Fruit fly (Drosophila melanogaster) whole organism, embryonic: ENCODE results near the gene vih.

ENCODE experiments used
- CG11085 ChIP-seq: fragments of 200-800 bp; sonication (Bioruptor generic); IDR thresholded peaks from 2 replicates; pipeline ENCODE4 v1.3.6; 2022; ENCODE audit warnings: missing biosample characterization, missing genetic modification characterization
- CG11093 ChIP-seq: fragments of 200-800 bp; sonication (Bioruptor generic); IDR thresholded peaks from 3 replicates; pipeline ENCODE4 v1.3.6; 2022; ENCODE audit warnings: missing biosample characterization, missing genetic modification characterization
- CG11504 ChIP-seq: fragments of 200-800 bp; sonication (Bioruptor generic); optimal IDR thresholded peaks from 3 replicates; lab custom pipeline; 2019; ENCODE audit warnings: missing biosample characterization, mild to moderate bottlenecking, missing genetic modification characterization, moderate library complexity
- CG11560 ChIP-seq: fragments of 200-800 bp; sonication (Bioruptor generic); IDR thresholded peaks from 3 replicates; pipeline ENCODE4 v1.3.6; 2022; ENCODE audit warnings: missing biosample characterization, missing genetic modification characterization
- CG12155 ChIP-seq: fragments of 200-800 bp; sonication (Bioruptor generic); optimal IDR thresholded peaks from 3 replicates; lab custom pipeline; 2016; ENCODE audit warnings: missing biosample characterization, missing genetic modification characterization
- CG12299 ChIP-seq: fragments of 200-800 bp; sonication (Bioruptor generic); optimal IDR thresholded peaks from 2 replicates; lab custom pipeline; 2018; ENCODE audit warnings: missing biosample characterization, mild to moderate bottlenecking, missing genetic modification characterization
- CG15073 ChIP-seq: fragments of 200-800 bp; sonication (Bioruptor generic); optimal IDR thresholded peaks from 2 replicates; lab custom pipeline; 2016; ENCODE audit warnings: missing biosample characterization, missing genetic modification characterization
- CG1529 ChIP-seq: fragments of 200-800 bp; sonication (Bioruptor generic); optimal IDR thresholded peaks from 3 replicates; lab custom pipeline; 2018; ENCODE audit warnings: missing biosample characterization, missing genetic modification characterization
- CG1602 ChIP-seq: fragments of 200-800 bp; sonication (Bioruptor generic); optimal IDR thresholded peaks from 3 replicates; lab custom pipeline; 2016; ENCODE audit warnings: missing biosample characterization, missing genetic modification characterization
- CG17612 ChIP-seq: fragments of 200-800 bp; sonication (Bioruptor generic); IDR thresholded peaks from 2 replicates; pipeline ENCODE4 v1.3.6; 2022; ENCODE audit warnings: missing biosample characterization, missing genetic modification characterization
- CG17802 ChIP-seq: fragments of 200-800 bp; sonication (Bioruptor generic); optimal IDR thresholded peaks from 2 replicates; lab custom pipeline; 2018; ENCODE audit warnings: missing biosample characterization, mild to moderate bottlenecking, missing genetic modification characterization, moderate library complexity
- CG18262 ChIP-seq: fragments of 200-800 bp; optimal IDR thresholded peaks from 3 replicates; lab custom pipeline; 2019; ENCODE audit warnings: missing biosample characterization, mild to moderate bottlenecking, missing genetic modification characterization, moderate library complexity
- CG2202 ChIP-seq: fragments of 200-800 bp; sonication (Bioruptor generic); optimal IDR thresholded peaks from 2 replicates; lab custom pipeline; 2018; ENCODE audit warnings: missing biosample characterization, mild to moderate bottlenecking, missing genetic modification characterization
- CG2875 ChIP-seq: fragments of 200-800 bp; sonication (Bioruptor generic); optimal IDR thresholded peaks from 2 replicates; lab custom pipeline; 2017; ENCODE audit warnings: missing biosample characterization, mild to moderate bottlenecking, missing genetic modification characterization, missing genetic modification reagents
- CG30020 ChIP-seq: fragments of 200-800 bp; optimal IDR thresholded peaks from 2 replicates; lab custom pipeline; 2019; ENCODE audit warnings: missing biosample characterization, mild to moderate bottlenecking, missing genetic modification characterization, moderate library complexity
- CG31365 ChIP-seq: fragments of 200-800 bp; sonication (Bioruptor generic); optimal IDR thresholded peaks from 2 replicates; lab custom pipeline; 2018; ENCODE audit warnings: missing biosample characterization, mild to moderate bottlenecking, missing genetic modification characterization
- CG34376 ChIP-seq: fragments of 200-800 bp; sonication (Bioruptor generic); optimal IDR thresholded peaks from 2 replicates; lab custom pipeline; 2018; ENCODE audit warnings: missing biosample characterization, mild to moderate bottlenecking, missing genetic modification characterization
- CG3847 ChIP-seq: fragments of 200-800 bp; sonication (Bioruptor generic); IDR thresholded peaks from 2 replicates; pipeline ENCODE4 v1.3.6; 2022; ENCODE audit warnings: missing biosample characterization, missing genetic modification characterization
- CG4282 ChIP-seq: fragments of 200-800 bp; sonication (Bioruptor generic); optimal IDR thresholded peaks from 2 replicates; lab custom pipeline; 2016; ENCODE audit warnings: missing biosample characterization, missing genetic modification characterization
- CG4820 ChIP-seq: fragments of 200-800 bp; sonication (Bioruptor generic); optimal IDR thresholded peaks from 3 replicates; lab custom pipeline; 2016; ENCODE audit warnings: missing biosample characterization, missing genetic modification characterization
- CG6254 ChIP-seq: fragments of 200-800 bp; sonication (Bioruptor generic); optimal IDR thresholded peaks from 3 replicates; lab custom pipeline; 2017; ENCODE audit warnings: mild to moderate bottlenecking, missing biosample characterization, missing genetic modification reagents, missing genetic modification characterization
- CG7372 ChIP-seq: fragments of 200-800 bp; sonication (Bioruptor generic); IDR thresholded peaks from 2 replicates; pipeline ENCODE4 v1.3.6; 2022; ENCODE audit warnings: missing biosample characterization, missing genetic modification characterization
- CG7556 ChIP-seq: fragments of 200-800 bp; sonication (Bioruptor generic); optimal IDR thresholded peaks from 2 replicates; lab custom pipeline; 2017; ENCODE audit warnings: missing biosample characterization, mild to moderate bottlenecking, missing genetic modification characterization
- CG7839 ChIP-seq: fragments of 200-800 bp; sonication (Bioruptor generic); optimal IDR thresholded peaks from 3 replicates; lab custom pipeline; 2018; ENCODE audit warnings: missing biosample characterization, mild to moderate bottlenecking, missing genetic modification characterization, moderate library complexity
- CG8765 ChIP-seq: fragments of 200-800 bp; sonication (Bioruptor generic); IDR thresholded peaks from 2 replicates; pipeline ENCODE4 v1.3.6; 2022; ENCODE audit warnings: missing biosample characterization, missing genetic modification characterization
- CG9215 ChIP-seq: fragments of 200-800 bp; sonication (Bioruptor generic); IDR thresholded peaks from 2 replicates; pipeline ENCODE4 v1.3.6; 2022; ENCODE audit warnings: missing biosample characterization, missing genetic modification characterization
- Chrac-16 ChIP-seq: fragments of 200-800 bp; sonication (Bioruptor generic); optimal IDR thresholded peaks from 3 replicates; lab custom pipeline; 2016; ENCODE audit warnings: missing biosample characterization, missing genetic modification characterization
- D ChIP-seq, 2 experiments: fragments of 200-800 bp in 1 of 2; fragments of >200 bp in 1 of 2; sonication (Bioruptor generic) in 1 of 2; optimal IDR thresholded peaks; 2 replicates in 1 of 2; 3 replicates in 1 of 2; lab custom pipeline; 2017; ENCODE audit warnings: mild to moderate bottlenecking in 1 of 2, missing biosample characterization in 1 of 2, missing genetic modification characterization in 1 of 2, missing genetic modification reagents in 1 of 2
- Dfd ChIP-seq, 2 experiments: fragments of >200 bp; optimal IDR thresholded peaks; 2 replicates each; lab custom pipeline; 2017; ENCODE audit warnings: missing biosample characterization in 2 of 2, missing genetic modification characterization in 2 of 2
- Dip3 ChIP-seq: fragments of 200-800 bp; sonication (Bioruptor generic); optimal IDR thresholded peaks from 3 replicates; lab custom pipeline; 2016; ENCODE audit warnings: missing biosample characterization, missing genetic modification characterization
- Dll ChIP-seq: fragments of 200-800 bp; sonication (Bioruptor generic); IDR thresholded peaks from 4 replicates; pipeline ENCODE4 v1.3.6; 2022; ENCODE audit warnings: missing biosample characterization, missing genetic modification characterization; ENCODE audit not compliant: partially characterized antibody
- Dp ChIP-seq: fragments of 200-800 bp; sonication (Bioruptor generic); optimal IDR thresholded peaks from 2 replicates; lab custom pipeline; 2018; ENCODE audit warnings: missing biosample characterization, mild to moderate bottlenecking, missing genetic modification characterization, moderate library complexity
- E2f1 ChIP-seq: fragments of 200-800 bp; sonication (Bioruptor generic); IDR thresholded peaks from 2 replicates; pipeline ENCODE4 v1.3.6; 2022; ENCODE audit warnings: missing biosample characterization, missing genetic modification characterization
- ERR ChIP-seq: fragments of 200-800 bp; sonication (Bioruptor generic); optimal IDR thresholded peaks from 2 replicates; lab custom pipeline; 2016; ENCODE audit warnings: missing biosample characterization, missing genetic modification characterization
- MTF-1 ChIP-seq: fragments of 200-800 bp; sonication (Bioruptor generic); optimal IDR thresholded peaks from 2 replicates; lab custom pipeline; 2018; ENCODE audit warnings: missing biosample characterization, mild to moderate bottlenecking, missing genetic modification characterization, borderline replicate concordance
- Poxn ChIP-seq: fragments of 200-800 bp; sonication (Bioruptor generic); IDR thresholded peaks from 2 replicates; pipeline ENCODE4 v1.3.6; 2022; ENCODE audit warnings: missing biosample characterization, missing genetic modification characterization
- Sry-δ ChIP-seq: fragments of 200-800 bp; sonication (Bioruptor generic); optimal IDR thresholded peaks from 2 replicates; lab custom pipeline; 2016; ENCODE audit warnings: missing biosample characterization, missing genetic modification characterization
- bab2 ChIP-seq: fragments of 200-800 bp; sonication (Bioruptor generic); optimal IDR thresholded peaks from 2 replicates; lab custom pipeline; 2016; ENCODE audit warnings: missing biosample characterization, missing genetic modification characterization
- ci ChIP-seq: fragments of 200-800 bp; sonication (Bioruptor generic); IDR thresholded peaks from 3 replicates; pipeline ENCODE4 v1.3.6; 2022; ENCODE audit warnings: missing biosample characterization, missing genetic modification characterization
- ewg ChIP-seq: fragments of 200-800 bp; sonication (Bioruptor generic); optimal IDR thresholded peaks from 3 replicates; lab custom pipeline; 2017; ENCODE audit warnings: mild to moderate bottlenecking, missing biosample characterization, missing genetic modification reagents, missing genetic modification characterization
- fu2 ChIP-seq: fragments of 200-800 bp; sonication (Bioruptor generic); optimal IDR thresholded peaks from 2 replicates; lab custom pipeline; 2016; ENCODE audit warnings: missing biosample characterization, missing genetic modification characterization
- hkb ChIP-seq, 2 experiments: fragments of 200-800 bp in 1 of 2; fragments of >200 bp in 1 of 2; sonication (Bioruptor generic) in 1 of 2; IDR thresholded peaks in 1 of 2; optimal IDR thresholded peaks in 1 of 2; 2 replicates each; pipeline versions ENCODE4 v1.3.6 to Lab custom; 2017 to 2022; ENCODE audit warnings: missing biosample characterization in 1 of 2, missing genetic modification characterization in 1 of 2
- schlank ChIP-seq: fragments of 200-800 bp; sonication (Bioruptor generic); optimal IDR thresholded peaks from 2 replicates; lab custom pipeline; 2018; ENCODE audit warnings: missing biosample characterization, mild to moderate bottlenecking, missing genetic modification characterization
- sd ChIP-seq: fragments of 200-800 bp; sonication (Bioruptor generic); optimal IDR thresholded peaks from 3 replicates; lab custom pipeline; 2018; ENCODE audit warnings: missing biosample characterization, mild to moderate bottlenecking, missing genetic modification characterization, moderate library complexity
- sim ChIP-seq: fragments of 200-800 bp; sonication (Bioruptor generic); IDR thresholded peaks from 2 replicates; pipeline ENCODE4 v1.3.6; 2022; ENCODE audit warnings: missing biosample characterization, missing genetic modification characterization
- sna ChIP-seq: fragments of 200-800 bp; sonication (Bioruptor generic); IDR thresholded peaks from 2 replicates; pipeline ENCODE4 v1.3.6; 2022; ENCODE audit warnings: missing biosample characterization, missing genetic modification characterization; ENCODE audit not compliant: partially characterized antibody
- unpg ChIP-seq: fragments of 200-800 bp; sonication (Bioruptor generic); optimal IDR thresholded peaks from 3 replicates; lab custom pipeline; 2018; ENCODE audit warnings: missing biosample characterization, mild to moderate bottlenecking, missing genetic modification characterization, moderate library complexity
- usp ChIP-seq: fragments of >200 bp; optimal IDR thresholded peaks from 2 replicates; lab custom pipeline; 2017; ENCODE audit warnings: missing biosample characterization, missing genetic modification characterization
- vvl ChIP-seq: fragments of 200-800 bp; sonication (Bioruptor generic); IDR thresholded peaks from 2 replicates; pipeline ENCODE4 v1.3.6; 2022; ENCODE audit warnings: missing biosample characterization, missing genetic modification characterization

Gene vih

dm6 chr3L:12533392-12534070 lies 29.4 kb downstream of the vih start, which contains the start of the genes Tsf2 and CG34242 (continued):
- peak; percentile 86 for TF ChIP-seq CG9215 (GFP tag; lab: Robert Waterston, UW)
- TF ChIP-seq CG7839 (tag; lab: Kevin White, UChicago), result peak; percentile 52
- TF ChIP-seq CG7556 (GFP tag; lab: Kevin White, UChicago), result peak; percentile 49
- no peak for TF ChIP-seq Chrac-16
- no peak for TF ChIP-seq D (optimal IDR thresholded peaks at IDR 0.05; lab: Kevin White, UChicago)
- peak; percentile 66 for TF ChIP-seq D (GFP tag; optimal IDR thresholded peaks at IDR 0.05; lab: Kevin White, UChicago)
- TF ChIP-seq CG6254 (GFP tag; lab: Kevin White, UChicago), result peak; percentile 56
- peak; percentile 55 for TF ChIP-seq CG17612 (GFP tag; lab: Robert Waterston, UW)
- peak; percentile 39 for TF ChIP-seq MTF-1 (GFP tag; lab: Kevin White, UChicago)
- no peak for TF ChIP-seq ci (GFP tag; lab: Robert Waterston, UW)
- TF ChIP-seq vvl (GFP tag; lab: Robert Waterston, UW), result peak; percentile 96
- TF ChIP-seq usp, result no peak
- peak; percentile 91 for TF ChIP-seq CG11504
- peak; percentile 61; the same call in 1 of the 2 replicates for TF ChIP-seq CG7372 (GFP tag; lab: Robert Waterston, UW)
- TF ChIP-seq bab2 (GFP tag; lab: Kevin White, UChicago), result no peak
- no peak for TF ChIP-seq CG2202 (tag; lab: Kevin White, UChicago)
- peak; percentile 16 for TF ChIP-seq CG31365 (tag; lab: Kevin White, UChicago)
- TF ChIP-seq CG15073 (GFP tag; lab: Kevin White, UChicago), result no peak
- TF ChIP-seq CG8765 (GFP tag; lab: Robert Waterston, UW), result peak; percentile 87
- TF ChIP-seq Dfd (GFP tag; optimal IDR thresholded peaks at IDR 0.05; lab: Kevin White, UChicago), result no peak
- TF ChIP-seq CG30020, result peak; percentile 69
- TF ChIP-seq CG11085, result peak; percentile 89
- peak; percentile 87 for TF ChIP-seq CG11560 (tag; lab: Robert Waterston, UW)
- peak; percentile 1 for TF ChIP-seq CG12155 (GFP tag; lab: Kevin White, UChicago)
- TF ChIP-seq CG1529 (GFP tag; lab: Kevin White, UChicago), result no peak
- peak; percentile 75; the same call in 2 of the 3 replicates for TF ChIP-seq CG11093 (GFP tag; lab: Robert Waterston, UW)
- no peak for TF ChIP-seq Dll (GFP tag; lab: Robert Waterston, UW)
- TF ChIP-seq Dp (GFP tag; lab: Kevin White, UChicago), result peak; percentile 25
- TF ChIP-seq schlank, result no peak
- TF ChIP-seq Poxn (GFP tag; lab: Robert Waterston, UW), result peak; percentile 31; the same call in 1 of the 2 replicates
- peak; percentile 42 for TF ChIP-seq CG17802 (tag; lab: Kevin White, UChicago)
- no peak for TF ChIP-seq sna
- peak; percentile 58; the same call in 1 of the 2 replicates for TF ChIP-seq sim (GFP tag; lab: Robert Waterston, UW)
- peak; percentile 86 for TF ChIP-seq CG4820 (GFP tag; lab: Kevin White, UChicago)
- TF ChIP-seq unpg (GFP tag; lab: Kevin White, UChicago), result peak; percentile 64
- TF ChIP-seq sd, result no peak
- no peak for TF ChIP-seq CG2875 (GFP tag; lab: Kevin White, UChicago)
- no peak for TF ChIP-seq CG34376
- TF ChIP-seq Dip3 (GFP tag; lab: Kevin White, UChicago), result peak; percentile 34
- TF ChIP-seq CG1602 (GFP tag; lab: Kevin White, UChicago), result peak; percentile 3
- TF ChIP-seq ewg (GFP tag; lab: Kevin White, UChicago), result no peak
- TF ChIP-seq Sry-δ, result no peak
- TF ChIP-seq ERR (GFP tag; lab: Kevin White, UChicago), result no peak
- peak; percentile 16 for TF ChIP-seq CG12299
- peak; percentile 93 for TF ChIP-seq E2f1
- TF ChIP-seq CG18262 (tag; lab: Kevin White, UChicago), result peak; percentile 85
- no peak for TF ChIP-seq CG4282 (GFP tag; lab: Kevin White, UChicago)
- TF ChIP-seq CG3847, result peak; percentile 57
- no peak for TF ChIP-seq hkb (optimal IDR thresholded peaks at IDR 0.05; lab: Kevin White, UChicago)
- peak; percentile 85 for TF ChIP-seq hkb (GFP tag; IDR thresholded peaks at IDR 0.05; lab: Robert Waterston, UW)
- TF ChIP-seq fu2 (GFP tag; lab: Kevin White, UChicago), result no peak
